Fruit fly (Drosophila melanogaster) whole organism, adult: Measurements from ENCODE around the gene CG17329.

Experiments used
- CG33017 ChIP-seq: fragments of 200-800 bp; sonication (Bioruptor generic); optimal IDR thresholded peaks from 2 replicates; lab custom pipeline; 2018; ENCODE audit warnings: missing biosample characterization, mild to moderate bottlenecking, missing genetic modification characterization, moderate library complexity
- CG7101 ChIP-seq: fragments of 200-800 bp; sonication (Bioruptor generic); optimal IDR thresholded peaks from 2 replicates; lab custom pipeline; 2018; ENCODE audit warnings: missing biosample characterization, mild to moderate bottlenecking, missing genetic modification characterization, moderate library complexity
- bab1 ChIP-seq: fragments of 200-800 bp; sonication (Bioruptor generic); optimal IDR thresholded peaks from 3 replicates; lab custom pipeline; 2019; ENCODE audit warnings: missing biosample characterization, mild to moderate bottlenecking, missing genetic modification characterization, moderate library complexity
- cic ChIP-seq: fragments of 200-800 bp; sonication (Bioruptor generic); optimal IDR thresholded peaks from 2 replicates; lab custom pipeline; 2017; ENCODE audit warnings: missing biosample characterization, mild to moderate bottlenecking, missing genetic modification characterization, moderate library complexity
- cnc ChIP-seq, 2 experiments: fragments of >200 bp; optimal IDR thresholded peaks; 2 replicates each; lab custom pipeline; 2017
- pad ChIP-seq: fragments of 200-800 bp; sonication (Bioruptor generic); optimal IDR thresholded peaks from 3 replicates; lab custom pipeline; 2017; ENCODE audit warnings: missing biosample characterization, missing genetic modification characterization, mild to moderate bottlenecking, moderate library complexity, missing genetic modification reagents

DNA sequence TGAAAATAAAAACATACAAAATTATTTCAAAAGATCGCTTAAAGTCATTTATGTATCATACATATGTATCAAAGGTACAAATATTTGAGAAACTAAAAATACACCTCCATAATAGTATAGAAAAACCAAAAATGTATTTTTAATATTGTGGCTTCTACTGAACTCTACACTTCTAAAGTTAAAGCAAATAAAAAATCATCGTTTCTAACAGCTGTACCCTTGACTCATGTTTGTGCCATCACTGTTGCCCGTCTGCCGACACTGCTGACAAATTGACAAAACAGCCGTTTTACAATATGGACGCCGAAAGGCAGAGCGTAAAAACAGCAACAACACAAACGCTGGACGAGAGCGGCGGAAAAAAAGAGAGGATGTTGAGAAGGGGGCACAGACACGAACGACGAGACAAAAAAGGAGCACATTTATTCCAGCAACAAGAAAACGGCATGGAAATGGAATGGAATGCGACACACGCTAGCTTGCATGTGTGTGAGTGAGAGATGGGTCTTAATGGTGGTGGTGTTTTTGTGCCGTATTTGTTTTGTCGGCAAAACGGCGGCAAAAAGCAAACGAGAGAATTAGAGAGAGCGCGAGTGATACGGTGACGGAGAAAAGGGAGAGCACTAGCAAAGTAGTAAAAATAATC lies 4.6 kb upstream of the CG17329 start:
- TF ChIP-seq cic (peak; percentile 87), bab1 (GFP tag; lab: Kevin White, UChicago) (peak; percentile 66), CG7101 (tag; lab: Kevin White, UChicago) (peak; percentile 75), CG33017 (tag; lab: Kevin White, UChicago) (peak; percentile 68), cnc (optimal IDR thresholded peaks at IDR 0.05; lab: Kevin White, UChicago) (no peak), pad (GFP tag; lab: Kevin White, UChicago) (peak; percentile 84)
